Worm (Caenorhabditis elegans) whole organism, mixed stage, embryonic: Measurements from ENCODE around the gene tag-280.

Experiments
- M03D4.4 ChIP-seq: sonication (generic microtip); optimal IDR thresholded peaks from 2 replicates; lab custom pipeline; 2017; ENCODE audit warnings: mild to moderate bottlenecking, missing genetic modification characterization, missing compliant biosample characterization
- ceh-39 ChIP-seq: fragments of 150-350 bp; optimal IDR thresholded peaks from 2 replicates; lab custom pipeline; 2014; ENCODE audit warnings: missing biosample characterization, missing genetic modification characterization
- elt-3 ChIP-seq: fragments of 150-350 bp; optimal IDR thresholded peaks from 2 replicates; lab custom pipeline; 2014; ENCODE audit warnings: missing biosample characterization, missing genetic modification characterization
- flh-1 ChIP-seq: fragments of 200-800 bp; sonication (Bioruptor generic); optimal IDR thresholded peaks from 2 replicates; lab custom pipeline; 2018; ENCODE audit warnings: mild to moderate bottlenecking, missing genetic modification characterization, moderate library complexity, missing compliant biosample characterization
- mep-1 ChIP-seq: fragments of 150-350 bp; optimal IDR thresholded peaks from 2 replicates; lab custom pipeline; 2017; ENCODE audit warnings: missing biosample characterization, missing genetic modification reagents, missing genetic modification characterization, inconsistent platforms
- nhr-12 ChIP-seq: fragments of 150-350 bp; optimal IDR thresholded peaks from 2 replicates; lab custom pipeline; 2014; ENCODE audit warnings: missing biosample characterization, missing genetic modification characterization
- nhr-28 ChIP-seq: fragments of 150-350 bp; optimal IDR thresholded peaks from 2 replicates; lab custom pipeline; 2014; ENCODE audit warnings: missing biosample characterization, missing genetic modification characterization
- sem-2 ChIP-seq: fragments of 200-800 bp; sonication (Bioruptor generic); optimal IDR thresholded peaks from 2 replicates; lab custom pipeline; 2018; ENCODE audit warnings: mild to moderate bottlenecking, missing genetic modification characterization, missing compliant biosample characterization
- snpc-4 ChIP-seq: fragments of 150-350 bp; optimal IDR thresholded peaks from 2 replicates; lab custom pipeline; 2014; ENCODE audit warnings: missing biosample characterization, missing genetic modification characterization
- unc-120 ChIP-seq: sonication (generic microtip); optimal IDR thresholded peaks from 2 replicates; lab custom pipeline; 2017; ENCODE audit warnings: missing genetic modification characterization, missing compliant biosample characterization; ENCODE audit not compliant: poor library complexity, severe bottlenecking

DNA sequence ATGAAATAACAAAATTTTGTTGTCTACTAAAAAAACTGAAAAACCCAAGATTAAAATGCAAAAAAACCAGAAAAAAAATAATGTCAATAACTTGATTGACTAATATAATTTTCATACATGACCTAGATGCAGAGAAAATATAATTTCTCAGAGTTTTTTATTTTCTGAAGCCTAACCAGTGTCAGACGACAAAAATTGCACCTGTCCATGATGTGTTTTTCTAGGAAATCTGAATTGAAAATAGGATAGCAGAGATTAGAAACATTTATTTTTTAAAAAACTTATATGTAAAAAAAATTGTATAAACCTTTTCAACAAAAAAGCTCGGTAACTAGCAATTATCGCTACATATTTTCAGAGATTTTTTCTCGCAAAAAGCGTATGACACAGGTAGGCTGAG is 42.5 kb upstream of the tag-280 start:
- TF ChIP-seq M03D4.4 (no peak), flh-1 (GFP tag; lab: Kevin White, UChicago) (no peak), elt-3 (no peak), sem-2 (GFP tag; lab: Kevin White, UChicago) (no peak), ceh-39 (no peak), snpc-4 (tag; lab: Kevin White, UChicago) (no peak), unc-120 (tag; lab: Kevin White, UChicago) (no peak), nhr-12 (tag; lab: Kevin White, UChicago) (no peak), nhr-28 (no peak), mep-1 (tag; lab: Kevin White, UChicago) (no peak)
